Worm (Caenorhabditis elegans) whole organism, L3 larva: ENCODE data around the gene skat-1.

Experiments used
- R02D3.7 ChIP-seq: fragments of 150-350 bp; optimal IDR thresholded peaks from 2 replicates; lab custom pipeline; 2014; ENCODE audit warnings: missing biosample characterization, missing genetic modification characterization
- ZK546.5 ChIP-seq: sonication (generic microtip); optimal IDR thresholded peaks from 2 replicates; lab custom pipeline; 2017; ENCODE audit warnings: missing biosample characterization, missing genetic modification characterization
- aly-2 ChIP-seq: fragments of 150-350 bp; optimal IDR thresholded peaks from 2 replicates; lab custom pipeline; 2014; ENCODE audit warnings: missing biosample characterization, missing genetic modification characterization
- ama-1 ChIP-seq: fragments of 150-350 bp; optimal IDR thresholded peaks from 2 replicates; lab custom pipeline; 2018
- ceh-16 ChIP-seq: sonication (generic microtip); optimal IDR thresholded peaks from 2 replicates; lab custom pipeline; 2017; ENCODE audit warnings: missing biosample characterization, missing genetic modification characterization
- ceh-28 ChIP-seq: fragments of 150-350 bp; optimal IDR thresholded peaks from 2 replicates; lab custom pipeline; 2014; ENCODE audit warnings: missing biosample characterization, missing genetic modification reagents, missing genetic modification characterization
- ceh-82 ChIP-seq: fragments of 150-350 bp; optimal IDR thresholded peaks from 2 replicates; lab custom pipeline; 2014; ENCODE audit warnings: missing biosample characterization, missing genetic modification characterization
- ceh-9 ChIP-seq: sonication (generic microtip); optimal IDR thresholded peaks from 2 replicates; lab custom pipeline; 2018; ENCODE audit warnings: missing biosample characterization, missing genetic modification characterization
- daf-12 ChIP-seq: fragments of 150-350 bp; optimal IDR thresholded peaks from 2 replicates; lab custom pipeline; 2014; ENCODE audit warnings: missing biosample characterization, missing genetic modification reagents, missing genetic modification characterization
- egl-27 ChIP-seq: sonication (generic microtip); optimal IDR thresholded peaks from 4 replicates; lab custom pipeline; 2017; ENCODE audit warnings: missing biosample characterization, missing genetic modification reagents, missing genetic modification characterization
- egl-5 ChIP-seq: fragments of 150-350 bp; optimal IDR thresholded peaks from 2 replicates; lab custom pipeline; 2017; ENCODE audit warnings: missing biosample characterization, missing genetic modification reagents, missing genetic modification characterization, inconsistent platforms
- elt-1 ChIP-seq: fragments of 150-350 bp; optimal IDR thresholded peaks from 2 replicates; lab custom pipeline; 2014; ENCODE audit warnings: missing biosample characterization, missing genetic modification characterization
- elt-2 ChIP-seq: sonication (generic microtip); optimal IDR thresholded peaks from 2 replicates; lab custom pipeline; 2016; ENCODE audit warnings: missing genetic modification reagents, mild to moderate bottlenecking, missing genetic modification characterization, missing compliant biosample characterization
- elt-3 ChIP-seq, 3 experiments: fragments of 150-350 bp in 1 of 3; sonication (generic microtip) in 2 of 3; optimal IDR thresholded peaks; 2 replicates in 2 of 3; 4 replicates in 1 of 3; lab custom pipeline; 2014 to 2017; ENCODE audit warnings: missing biosample characterization in 3 of 3, missing genetic modification characterization in 3 of 3
- eor-1 ChIP-seq, 2 experiments: fragments of 150-350 bp; optimal IDR thresholded peaks; 2 replicates each; lab custom pipeline; 2014 to 2018; ENCODE audit warnings: missing biosample characterization in 2 of 2, missing genetic modification characterization in 2 of 2
- fkh-10 ChIP-seq: sonication (generic microtip); optimal IDR thresholded peaks from 2 replicates; lab custom pipeline; 2017; ENCODE audit warnings: missing biosample characterization, missing genetic modification reagents, missing genetic modification characterization
- fkh-2 ChIP-seq: fragments of 150-350 bp; optimal IDR thresholded peaks from 2 replicates; lab custom pipeline; 2014; ENCODE audit warnings: missing biosample characterization, missing genetic modification reagents, missing genetic modification characterization
- fos-1 ChIP-seq: fragments of 150-350 bp; optimal IDR thresholded peaks from 2 replicates; lab custom pipeline; 2014; ENCODE audit warnings: missing biosample characterization, missing genetic modification characterization
- hmg-11 ChIP-seq: sonication (generic microtip); optimal IDR thresholded peaks from 2 replicates; lab custom pipeline; 2016; ENCODE audit warnings: missing genetic modification characterization, missing compliant biosample characterization
- jun-1 ChIP-seq: fragments of 150-350 bp; optimal IDR thresholded peaks from 2 replicates; lab custom pipeline; 2014; ENCODE audit warnings: missing biosample characterization, missing genetic modification reagents, missing genetic modification characterization
- lin-15B ChIP-seq: fragments of 150-350 bp; optimal IDR thresholded peaks from 2 replicates; lab custom pipeline; 2014; ENCODE audit warnings: missing biosample characterization, missing genetic modification characterization
- lin-39 ChIP-seq: fragments of 150-350 bp; optimal IDR thresholded peaks from 2 replicates; lab custom pipeline; 2018; ENCODE audit warnings: missing biosample characterization, missing genetic modification reagents, missing genetic modification characterization
- lsy-12 ChIP-seq: sonication (generic microtip); optimal IDR thresholded peaks from 2 replicates; lab custom pipeline; 2016; ENCODE audit warnings: mild to moderate bottlenecking, missing genetic modification characterization, missing compliant biosample characterization
- mdl-1 ChIP-seq: fragments of 150-350 bp; optimal IDR thresholded peaks from 2 replicates; lab custom pipeline; 2014; ENCODE audit warnings: missing biosample characterization, missing genetic modification characterization
- mml-1 ChIP-seq: fragments of 150-350 bp; sonication (generic microtip); optimal IDR thresholded peaks from 3 replicates; lab custom pipeline; 2014; ENCODE audit warnings: missing biosample characterization, missing genetic modification characterization
- nfya-1 ChIP-seq: sonication (generic microtip); optimal IDR thresholded peaks from 2 replicates; lab custom pipeline; 2017; ENCODE audit warnings: missing genetic modification characterization, mild to moderate bottlenecking, missing compliant biosample characterization, antibody characterized with exemption, moderate library complexity; ENCODE audit not compliant: insufficient read depth
- nhr-11 ChIP-seq: fragments of 150-350 bp; optimal IDR thresholded peaks from 2 replicates; lab custom pipeline; 2014; ENCODE audit warnings: missing biosample characterization, missing genetic modification characterization
- nhr-12 ChIP-seq: fragments of 150-350 bp; optimal IDR thresholded peaks from 2 replicates; lab custom pipeline; 2014; ENCODE audit warnings: missing biosample characterization, missing genetic modification characterization
- nhr-23 ChIP-seq: fragments of 150-350 bp; optimal IDR thresholded peaks from 2 replicates; lab custom pipeline; 2014; ENCODE audit warnings: missing biosample characterization, missing genetic modification reagents, missing genetic modification characterization
- nhr-237 ChIP-seq: fragments of 150-350 bp; optimal IDR thresholded peaks from 2 replicates; lab custom pipeline; 2014; ENCODE audit warnings: missing biosample characterization, missing genetic modification characterization
- nhr-25 ChIP-seq: sonication (generic microtip); optimal IDR thresholded peaks from 2 replicates; lab custom pipeline; 2017; ENCODE audit warnings: missing biosample characterization, missing genetic modification characterization
- nhr-28 ChIP-seq: fragments of 150-350 bp; optimal IDR thresholded peaks from 2 replicates; lab custom pipeline; 2014; ENCODE audit warnings: missing biosample characterization, missing genetic modification characterization
- nhr-43 ChIP-seq: sonication (generic microtip); optimal IDR thresholded peaks from 2 replicates; lab custom pipeline; 2016; ENCODE audit warnings: mild to moderate bottlenecking, missing genetic modification characterization, missing compliant biosample characterization; ENCODE audit not compliant: poor library complexity, severe bottlenecking
- nhr-67 ChIP-seq: fragments of 150-350 bp; optimal IDR thresholded peaks from 2 replicates; lab custom pipeline; 2014; ENCODE audit warnings: missing biosample characterization, missing genetic modification characterization
- nhr-76 ChIP-seq: fragments of 150-350 bp; sonication (generic microtip); optimal IDR thresholded peaks from 5 replicates; lab custom pipeline; 2014; ENCODE audit warnings: missing biosample characterization, missing genetic modification characterization
- nhr-77 ChIP-seq: fragments of 150-350 bp; optimal IDR thresholded peaks from 2 replicates; lab custom pipeline; 2014; ENCODE audit warnings: missing biosample characterization, missing genetic modification characterization
- pha-4 ChIP-seq: fragments of 150-350 bp; optimal IDR thresholded peaks from 2 replicates; lab custom pipeline; 2014; ENCODE audit warnings: missing biosample characterization, missing genetic modification reagents, missing genetic modification characterization
- pqm-1 ChIP-seq: fragments of 150-350 bp; optimal IDR thresholded peaks from 2 replicates; lab custom pipeline; 2017; ENCODE audit warnings: missing biosample characterization, missing genetic modification characterization, inconsistent platforms
- sea-2 ChIP-seq: fragments of 150-350 bp; sonication (generic microtip); optimal IDR thresholded peaks from 4 replicates; lab custom pipeline; 2014; ENCODE audit warnings: missing biosample characterization, missing genetic modification reagents, missing genetic modification characterization
- skn-1 ChIP-seq: fragments of 150-350 bp; optimal IDR thresholded peaks from 2 replicates; lab custom pipeline; 2014; ENCODE audit warnings: missing biosample characterization, missing genetic modification characterization
- snpc-4 ChIP-seq: fragments of 150-350 bp; optimal IDR thresholded peaks from 2 replicates; lab custom pipeline; 2014; ENCODE audit warnings: missing biosample characterization, missing genetic modification characterization
- tbx-2 ChIP-seq: sonication (generic microtip); optimal IDR thresholded peaks from 2 replicates; lab custom pipeline; 2016; ENCODE audit warnings: mild to moderate bottlenecking, missing genetic modification characterization, missing compliant biosample characterization
- unc-39 ChIP-seq: sonication (generic microtip); optimal IDR thresholded peaks from 4 replicates; lab custom pipeline; 2017; ENCODE audit warnings: missing biosample characterization, missing genetic modification characterization
- unc-62 ChIP-seq: fragments of 150-350 bp; sonication (generic microtip); optimal IDR thresholded peaks from 4 replicates; lab custom pipeline; 2014; ENCODE audit warnings: missing biosample characterization, missing genetic modification reagents, missing genetic modification characterization
- ztf-11 ChIP-seq: fragments of 150-350 bp; optimal IDR thresholded peaks from 2 replicates; lab custom pipeline; 2014; ENCODE audit warnings: missing biosample characterization, missing genetic modification characterization
- ztf-4 ChIP-seq: fragments of 150-350 bp; optimal IDR thresholded peaks from 2 replicates; lab custom pipeline; 2014; ENCODE audit warnings: missing biosample characterization, missing genetic modification characterization

The skat-1 gene

DNA sequence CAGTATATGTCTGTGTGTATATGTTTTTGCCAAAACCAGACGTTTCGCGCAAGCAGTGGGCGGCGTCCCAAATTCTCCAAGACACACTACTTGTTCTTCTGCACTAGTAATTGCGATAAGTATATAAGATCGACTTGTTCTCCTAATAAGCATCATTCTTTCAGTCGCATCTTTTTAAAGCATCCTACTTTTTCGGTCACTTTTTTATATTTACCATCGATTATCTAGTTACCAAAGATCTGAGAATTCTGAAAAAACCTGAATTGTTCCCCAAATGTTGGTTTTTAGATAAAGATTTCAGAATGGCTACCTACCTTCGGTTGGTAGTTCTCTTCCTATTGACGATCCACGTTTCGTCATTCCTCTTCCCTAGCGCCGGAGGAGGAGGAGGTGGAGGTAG, 34.6 kb downstream of the skat-1 start, which contains the start of gene grl-25:
Gene grl-25 (plus strand): TSS at position 301 of the 400 bp plus-strand sequence.
- TF ChIP-seq nhr-237 (tag; lab: Kevin White, UChicago) (no peak), tbx-2 (tag; lab: Kevin White, UChicago) (no peak), eor-1 (tag; optimal IDR thresholded peaks at IDR 0.05; lab: Kevin White, UChicago) (no peak), mml-1 (tag; lab: Kevin White, UChicago) (no peak), elt-2 (tag; lab: Kevin White, UChicago) (no peak)

DNA sequence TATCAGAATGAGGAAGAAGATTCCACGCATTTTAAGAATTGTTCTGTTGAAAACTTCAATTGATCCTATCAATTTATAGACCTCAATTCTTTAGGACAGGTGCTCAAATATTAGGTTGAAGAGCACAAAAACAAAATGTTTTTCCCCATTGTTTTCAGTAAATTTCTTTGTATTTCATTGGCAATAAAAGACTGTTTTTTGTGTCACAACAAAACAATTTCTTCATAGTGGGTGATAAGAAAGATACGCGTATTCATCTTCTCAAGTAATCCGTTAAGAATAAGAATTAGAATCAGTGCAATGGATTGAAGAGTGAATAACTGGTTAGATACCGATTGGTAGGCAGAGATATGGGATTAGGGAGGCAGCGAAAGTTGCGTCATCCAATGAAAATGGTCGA, 35.9 kb downstream of the skat-1 start, which contains the start of gene ZK643.6:
Gene ZK643.6 (minus strand): TSS at position 101 of the 400 bp plus-strand sequence.
- TF ChIP-seq nhr-23 (no peak), nhr-11 (no peak), nhr-67 (tag; lab: Kevin White, UChicago) (no peak), nhr-237 (tag; lab: Kevin White, UChicago) (no peak), lin-39 (tag; lab: Kevin White, UChicago) (no peak), nhr-76 (tag; lab: Kevin White, UChicago) (no peak), mdl-1 (no peak), elt-2 (tag; lab: Kevin White, UChicago) (no peak), nfya-1 (tag; lab: Kevin White, UChicago) (no peak), ceh-28 (tag; lab: Kevin White, UChicago) (no peak), ztf-11 (tag; lab: Kevin White, UChicago) (no peak)

DNA sequence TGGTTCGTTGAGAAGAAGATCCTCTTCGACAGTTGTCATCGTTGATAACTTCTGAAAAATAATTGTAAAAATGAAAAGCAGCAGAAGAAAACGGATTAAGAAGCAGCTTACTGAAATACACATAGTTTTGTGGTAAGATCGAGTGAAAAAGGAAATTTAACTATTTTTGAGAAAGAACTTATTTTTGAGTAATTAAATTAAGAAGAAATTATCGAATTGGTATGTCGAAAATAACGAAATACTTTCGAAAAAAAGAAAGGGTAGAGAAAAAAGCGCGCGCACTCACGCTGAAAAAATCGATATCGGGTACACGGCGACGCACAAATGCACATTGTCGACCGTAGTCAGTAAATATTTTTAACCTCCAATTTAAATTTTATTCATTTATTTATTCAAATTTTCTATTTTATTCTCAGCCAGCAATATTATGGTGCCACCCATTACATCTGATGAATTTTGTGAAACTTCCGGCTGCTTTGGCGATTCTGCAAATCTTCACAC, 40.4 kb downstream of the skat-1 start, which contains the start of the genes ZK643.5 and ZK643.2:
Gene ZK643.5 (minus strand): TSS at position 51 of the 501 bp plus-strand sequence.
Gene ZK643.2 (plus strand): TSS at position 395 of the 501 bp plus-strand sequence.
- no peak for TF ChIP-seq ceh-9 (tag; lab: Kevin White, UChicago)
- peak; percentile 11 for TF ChIP-seq ceh-82 (tag; lab: Kevin White, UChicago)
- no peak for TF ChIP-seq jun-1 (tag; lab: Kevin White, UChicago)
- no peak for TF ChIP-seq nhr-28 (tag; lab: Kevin White, UChicago)
- no peak for TF ChIP-seq fkh-10 (GFP tag; lab: Kevin White, UChicago)
- no peak for TF ChIP-seq ztf-11 (tag; lab: Kevin White, UChicago)
- peak; percentile 14 for TF ChIP-seq elt-2 (tag; lab: Kevin White, UChicago)
- no peak for TF ChIP-seq unc-39
- no peak for TF ChIP-seq ztf-4 (tag; lab: Kevin White, UChicago)
- no peak for TF ChIP-seq pqm-1 (tag; lab: Kevin White, UChicago)
- no peak for TF ChIP-seq fos-1 (tag; lab: Kevin White, UChicago)
- TF ChIP-seq nhr-25, result no peak
- TF ChIP-seq snpc-4 (tag; lab: Kevin White, UChicago), result peak; percentile 38
- no peak for TF ChIP-seq unc-62 (GFP tag; lab: Kevin White, UChicago)
- peak; percentile 86 for TF ChIP-seq hmg-11 (tag; lab: Kevin White, UChicago)
- TF ChIP-seq sea-2 (GFP tag; lab: Kevin White, UChicago), result no peak
- TF ChIP-seq elt-3 (tag; optimal IDR thresholded peaks at IDR 0.05; lab: Kevin White, UChicago), result no peak
- no peak for TF ChIP-seq fkh-2 (tag; lab: Kevin White, UChicago)
- no peak for TF ChIP-seq aly-2 (tag; lab: Kevin White, UChicago)
- TF ChIP-seq tbx-2 (tag; lab: Kevin White, UChicago), result no peak
- TF ChIP-seq nhr-23, result no peak
- TF ChIP-seq nhr-67 (tag; lab: Kevin White, UChicago), result no peak
- TF ChIP-seq nhr-76 (tag; lab: Kevin White, UChicago), result no peak
- no peak for TF ChIP-seq lin-39 (tag; lab: Kevin White, UChicago)
- no peak for TF ChIP-seq ceh-16
- TF ChIP-seq egl-5 (tag; lab: Kevin White, UChicago), result peak; percentile 10
- TF ChIP-seq skn-1 (tag; lab: Kevin White, UChicago), result no peak
- TF ChIP-seq ama-1 (lab: Kevin White, UChicago), result no peak
- no peak for TF ChIP-seq elt-1 (tag; lab: Kevin White, UChicago)
- TF ChIP-seq ZK546.5, result no peak
- no peak for TF ChIP-seq nhr-12
- peak; percentile 95 for TF ChIP-seq ceh-28 (tag; lab: Kevin White, UChicago)
- TF ChIP-seq lsy-12 (tag; lab: Kevin White, UChicago), result no peak
- no peak for TF ChIP-seq mml-1 (tag; lab: Kevin White, UChicago)
- no peak for TF ChIP-seq nhr-77 (tag; lab: Kevin White, UChicago)
- no peak for TF ChIP-seq nhr-11
- TF ChIP-seq egl-27 (tag; lab: Kevin White, UChicago), result no peak
- no peak for TF ChIP-seq nhr-237 (tag; lab: Kevin White, UChicago)
- TF ChIP-seq R02D3.7 (tag; lab: Kevin White, UChicago), result peak; percentile 27
- no peak for TF ChIP-seq daf-12 (tag; lab: Kevin White, UChicago)
- no peak for TF ChIP-seq eor-1 (tag; optimal IDR thresholded peaks at IDR 0.05; lab: Kevin White, UChicago)
- TF ChIP-seq nfya-1 (tag; lab: Kevin White, UChicago), result peak; percentile 86
- peak; percentile 84 for TF ChIP-seq pha-4
- no peak for TF ChIP-seq mdl-1
- no peak for TF ChIP-seq nhr-43 (tag; lab: Kevin White, UChicago)
- TF ChIP-seq lin-15B (tag; lab: Kevin White, UChicago), result peak; percentile 48
